Worm (Caenorhabditis elegans) whole organism, late embryonic: Measurements from ENCODE around the gene suox-1.

Experiments used
- C08G9.2 ChIP-seq: sonication (generic microtip); optimal IDR thresholded peaks from 2 replicates; lab custom pipeline; 2016; ENCODE audit warnings: mild to moderate bottlenecking, missing genetic modification characterization, moderate library complexity, missing compliant biosample characterization
- C38D4.7 ChIP-seq: fragments of 200-800 bp; sonication (Bioruptor generic); optimal IDR thresholded peaks from 2 replicates; lab custom pipeline; 2018; ENCODE audit warnings: mild to moderate bottlenecking, missing genetic modification characterization, moderate library complexity, missing compliant biosample characterization
- K02D7.2 ChIP-seq: sonication (generic microtip); optimal IDR thresholded peaks from 2 replicates; lab custom pipeline; 2017; ENCODE audit warnings: mild to moderate bottlenecking, missing genetic modification characterization, missing compliant biosample characterization
- K09A11.1 ChIP-seq: sonication (generic microtip); optimal IDR thresholded peaks from 2 replicates; lab custom pipeline; 2017; ENCODE audit warnings: antibody characterized with exemption, mild to moderate bottlenecking, missing genetic modification characterization, missing compliant biosample characterization; ENCODE audit not compliant: insufficient read depth
- ahr-1 ChIP-seq: sonication (generic microtip); optimal IDR thresholded peaks from 2 replicates; lab custom pipeline; 2016; ENCODE audit warnings: missing genetic modification characterization, missing compliant biosample characterization
- ceh-18 ChIP-seq: sonication (generic microtip); optimal IDR thresholded peaks from 2 replicates; lab custom pipeline; 2016; ENCODE audit warnings: missing genetic modification characterization, missing compliant biosample characterization
- ceh-19 ChIP-seq: fragments of 200-800 bp; sonication (Bioruptor generic); optimal IDR thresholded peaks from 2 replicates; lab custom pipeline; 2018; ENCODE audit warnings: mild to moderate bottlenecking, missing genetic modification characterization, missing compliant biosample characterization
- ceh-24 ChIP-seq: sonication (generic microtip); optimal IDR thresholded peaks from 2 replicates; lab custom pipeline; 2016; ENCODE audit warnings: mild to moderate bottlenecking, missing genetic modification characterization, missing compliant biosample characterization
- ceh-30 ChIP-seq: fragments of 150-350 bp; optimal IDR thresholded peaks from 2 replicates; lab custom pipeline; 2014; ENCODE audit warnings: missing biosample characterization, missing genetic modification characterization
- ceh-31 ChIP-seq: sonication (generic microtip); optimal IDR thresholded peaks from 2 replicates; lab custom pipeline; 2016; ENCODE audit warnings: missing genetic modification characterization, missing compliant biosample characterization
- ceh-34 ChIP-seq: sonication (generic microtip); optimal IDR thresholded peaks from 2 replicates; lab custom pipeline; 2016; ENCODE audit warnings: mild to moderate bottlenecking, missing genetic modification characterization, missing compliant biosample characterization
- ceh-45 ChIP-seq: fragments of 200-800 bp; sonication (Bioruptor generic); IDR thresholded peaks from 2 replicates; pipeline ENCODE4 v1.3.6; 2022; ENCODE audit warnings: missing genetic modification reagents, missing genetic modification characterization, missing compliant biosample characterization
- ceh-48 ChIP-seq: sonication (generic microtip); optimal IDR thresholded peaks from 2 replicates; lab custom pipeline; 2016; ENCODE audit warnings: missing genetic modification characterization, inconsistent platforms, missing compliant biosample characterization
- ceh-6 ChIP-seq: fragments of 200-800 bp; sonication (Bioruptor generic); optimal IDR thresholded peaks from 2 replicates; lab custom pipeline; 2018; ENCODE audit warnings: mild to moderate bottlenecking, missing genetic modification characterization, missing compliant biosample characterization
- ceh-9 ChIP-seq: sonication (generic microtip); optimal IDR thresholded peaks from 2 replicates; lab custom pipeline; 2016; ENCODE audit warnings: mild to moderate bottlenecking, missing genetic modification characterization, inconsistent platforms, missing compliant biosample characterization
- che-1 ChIP-seq: sonication (generic microtip); optimal IDR thresholded peaks from 2 replicates; lab custom pipeline; 2016; ENCODE audit warnings: mild to moderate bottlenecking, missing genetic modification characterization, missing compliant biosample characterization
- elt-2 ChIP-seq: sonication (generic microtip); optimal IDR thresholded peaks from 2 replicates; lab custom pipeline; 2016; ENCODE audit warnings: missing genetic modification reagents, missing genetic modification characterization, missing compliant biosample characterization
- elt-4 ChIP-seq: sonication (generic microtip); optimal IDR thresholded peaks from 2 replicates; lab custom pipeline; 2016; ENCODE audit warnings: missing genetic modification characterization, missing compliant biosample characterization
- ets-4 ChIP-seq: sonication (generic microtip); optimal IDR thresholded peaks from 2 replicates; lab custom pipeline; 2016; ENCODE audit warnings: missing genetic modification characterization, missing compliant biosample characterization
- eyg-1 ChIP-seq: sonication (generic microtip); optimal IDR thresholded peaks from 2 replicates; lab custom pipeline; 2016; ENCODE audit warnings: missing genotype, missing genetic modification characterization, missing compliant biosample characterization
- fkh-10 ChIP-seq: fragments of 150-350 bp; optimal IDR thresholded peaks from 2 replicates; lab custom pipeline; 2014; ENCODE audit warnings: missing biosample characterization, missing genetic modification reagents, missing genetic modification characterization
- fkh-6 ChIP-seq: sonication (generic microtip); optimal IDR thresholded peaks from 2 replicates; lab custom pipeline; 2016; ENCODE audit warnings: missing genetic modification characterization, missing compliant biosample characterization
- gmeb-2 ChIP-seq: sonication (generic microtip); optimal IDR thresholded peaks from 2 replicates; lab custom pipeline; 2016; ENCODE audit warnings: missing genetic modification characterization, inconsistent platforms, missing compliant biosample characterization
- hlh-8 ChIP-seq: sonication (generic microtip); optimal IDR thresholded peaks from 2 replicates; lab custom pipeline; 2016; ENCODE audit warnings: missing genotype, missing genetic modification characterization, missing compliant biosample characterization
- lim-6 ChIP-seq: sonication (generic microtip); optimal IDR thresholded peaks from 2 replicates; lab custom pipeline; 2016; ENCODE audit warnings: missing genetic modification characterization, missing compliant biosample characterization
- lin-11 ChIP-seq: fragments of 200-800 bp; sonication (Bioruptor generic); optimal IDR thresholded peaks from 2 replicates; lab custom pipeline; 2018; ENCODE audit warnings: mild to moderate bottlenecking, missing genetic modification characterization, missing compliant biosample characterization
- mec-3 ChIP-seq: sonication (generic microtip); optimal IDR thresholded peaks from 2 replicates; lab custom pipeline; 2016; ENCODE audit warnings: borderline replicate concordance, missing genetic modification characterization, missing compliant biosample characterization
- nhr-11 ChIP-seq: fragments of 150-350 bp; optimal IDR thresholded peaks from 2 replicates; lab custom pipeline; 2014; ENCODE audit warnings: missing biosample characterization, missing genetic modification characterization
- nhr-232 ChIP-seq: sonication (generic microtip); optimal IDR thresholded peaks from 2 replicates; lab custom pipeline; 2016; ENCODE audit warnings: missing genetic modification characterization, missing compliant biosample characterization
- npax-4 ChIP-seq: sonication (generic microtip); optimal IDR thresholded peaks from 2 replicates; lab custom pipeline; 2016; ENCODE audit warnings: missing genetic modification characterization, missing compliant biosample characterization
- odd-2 ChIP-seq: sonication (generic microtip); optimal IDR thresholded peaks from 2 replicates; lab custom pipeline; 2017; ENCODE audit warnings: antibody characterized with exemption, mild to moderate bottlenecking, missing genetic modification characterization, missing compliant biosample characterization
- pag-3 ChIP-seq: sonication (generic microtip); optimal IDR thresholded peaks from 2 replicates; lab custom pipeline; 2016; ENCODE audit warnings: missing compliant biosample characterization, missing genetic modification characterization, borderline replicate concordance
- pax-1 ChIP-seq: fragments of 150-350 bp; optimal IDR thresholded peaks from 2 replicates; lab custom pipeline; 2014; ENCODE audit warnings: missing biosample characterization, missing genetic modification characterization
- pha-2 ChIP-seq: sonication (generic microtip); optimal IDR thresholded peaks from 2 replicates; lab custom pipeline; 2017; ENCODE audit warnings: mild to moderate bottlenecking, missing genetic modification characterization, missing compliant biosample characterization
- pqm-1 ChIP-seq: sonication (generic microtip); optimal IDR thresholded peaks from 2 replicates; lab custom pipeline; 2016; ENCODE audit warnings: missing genetic modification characterization, missing compliant biosample characterization
- sdc-2 ChIP-seq: sonication (generic microtip); optimal IDR thresholded peaks from 2 replicates; lab custom pipeline; 2016; ENCODE audit warnings: missing genotype, missing genetic modification characterization, missing compliant biosample characterization
- sox-2 ChIP-seq: fragments of 200-800 bp; sonication (Bioruptor generic); IDR thresholded peaks from 2 replicates; pipeline ENCODE4 v1.3.6; 2022; ENCODE audit warnings: missing genetic modification reagents, missing genetic modification characterization, missing compliant biosample characterization
- tbx-2 ChIP-seq: sonication (generic microtip); optimal IDR thresholded peaks from 2 replicates; lab custom pipeline; 2016; ENCODE audit warnings: missing genetic modification characterization, missing compliant biosample characterization
- ttx-3 ChIP-seq: sonication (generic microtip); optimal IDR thresholded peaks from 2 replicates; lab custom pipeline; 2016; ENCODE audit warnings: missing genetic modification reagents, missing genetic modification characterization, missing compliant biosample characterization
- unc-3 ChIP-seq, 2 experiments: fragments of 200-800 bp in 1 of 2; sonication (Bioruptor generic) in 1 of 2; sonication (generic microtip) in 1 of 2; conservative IDR thresholded peaks in 1 of 2; optimal IDR thresholded peaks in 1 of 2; 2 replicates each; pipeline versions ENCODE4 v1.3.6 to Lab custom; 2016 to 2022; ENCODE audit warnings: missing compliant biosample characterization in 2 of 2, missing genetic modification characterization in 2 of 2, missing genetic modification reagents in 1 of 2
- unc-42 ChIP-seq: sonication (generic microtip); optimal IDR thresholded peaks from 2 replicates; lab custom pipeline; 2016; ENCODE audit warnings: missing genotype, missing genetic modification characterization, missing compliant biosample characterization
- unc-55 ChIP-seq: sonication (generic microtip); optimal IDR thresholded peaks from 2 replicates; lab custom pipeline; 2017; ENCODE audit warnings: missing biosample characterization, missing genetic modification reagents, missing genetic modification characterization
- zip-5 ChIP-seq: sonication (generic microtip); optimal IDR thresholded peaks from 2 replicates; lab custom pipeline; 2016; ENCODE audit warnings: missing genetic modification characterization, missing compliant biosample characterization
- ztf-16 ChIP-seq: sonication (generic microtip); optimal IDR thresholded peaks from 2 replicates; lab custom pipeline; 2017; ENCODE audit warnings: missing genetic modification characterization, missing compliant biosample characterization

Gene suox-1

ce11 chrX:15493322-15493721 is 4.0 kb upstream of the suox-1 start, which contains the start of gene gob-1:
Gene gob-1, plus strand, starts transcription at chrX:15493602.
- no peak for TF ChIP-seq nhr-232 (tag; lab: Kevin White, UChicago)
- TF ChIP-seq fkh-10 (GFP tag; lab: Kevin White, UChicago): no peak
- no peak for TF ChIP-seq hlh-8 (tag; lab: Kevin White, UChicago)
- no peak for TF ChIP-seq pqm-1
- TF ChIP-seq odd-2 (tag; lab: Kevin White, UChicago): no peak
- no peak for TF ChIP-seq ceh-34 (tag; lab: Kevin White, UChicago)
- TF ChIP-seq lim-6: no peak
- no peak for TF ChIP-seq elt-4 (tag; lab: Kevin White, UChicago)
- no peak for TF ChIP-seq eyg-1
- no peak for TF ChIP-seq ceh-24 (tag; lab: Kevin White, UChicago)
- no peak for TF ChIP-seq gmeb-2 (tag; lab: Kevin White, UChicago)
- no peak for TF ChIP-seq fkh-6
- no peak for TF ChIP-seq unc-55 (GFP tag; lab: Kevin White, UChicago)
- no peak for TF ChIP-seq ceh-30 (tag; lab: Kevin White, UChicago)
- TF ChIP-seq sdc-2 (tag; lab: Kevin White, UChicago): no peak

- no peak for TF ChIP-seq unc-3 (GFP tag; conservative IDR thresholded peaks at IDR 0.05; lab: Robert Waterston, UW)
- no peak for TF ChIP-seq unc-3 (tag; optimal IDR thresholded peaks at IDR 0.05; lab: Kevin White, UChicago)
- no peak for TF ChIP-seq ceh-34 (tag; lab: Kevin White, UChicago)
- TF ChIP-seq ceh-19: no peak
- TF ChIP-seq K09A11.1 (tag; lab: Kevin White, UChicago): no peak
- TF ChIP-seq ceh-18 (tag; lab: Kevin White, UChicago): no peak
- TF ChIP-seq C38D4.7 (GFP tag; lab: Kevin White, UChicago): no peak
- TF ChIP-seq ceh-31: no peak
- TF ChIP-seq unc-42: no peak
- no peak for TF ChIP-seq odd-2 (tag; lab: Kevin White, UChicago)
- no peak for TF ChIP-seq ceh-48 (tag; lab: Kevin White, UChicago)
- TF ChIP-seq ttx-3 (tag; lab: Kevin White, UChicago): no peak
- TF ChIP-seq fkh-10 (GFP tag; lab: Kevin White, UChicago): no peak
- TF ChIP-seq lin-11: no peak
- no peak for TF ChIP-seq che-1 (tag; lab: Kevin White, UChicago)
Observed at ce11 chrX:15494154-15494553, 3.2 kb upstream of the suox-1 start.

- TF ChIP-seq ceh-34 (tag; lab: Kevin White, UChicago): no peak
- no peak for TF ChIP-seq elt-2 (tag; lab: Kevin White, UChicago)
- no peak for TF ChIP-seq ceh-18 (tag; lab: Kevin White, UChicago)
- no peak for TF ChIP-seq mec-3 (tag; lab: Kevin White, UChicago)
- no peak for TF ChIP-seq ets-4
- TF ChIP-seq unc-42: no peak
- no peak for TF ChIP-seq nhr-11 (tag; lab: Kevin White, UChicago)
- no peak for TF ChIP-seq gmeb-2 (tag; lab: Kevin White, UChicago)
- TF ChIP-seq ceh-9 (tag; lab: Kevin White, UChicago): no peak
- TF ChIP-seq che-1 (tag; lab: Kevin White, UChicago): no peak
- no peak for TF ChIP-seq odd-2 (tag; lab: Kevin White, UChicago)
- no peak for TF ChIP-seq ceh-6
- TF ChIP-seq K02D7.2 (tag; lab: Kevin White, UChicago): no peak
- TF ChIP-seq ceh-24 (tag; lab: Kevin White, UChicago): no peak
- no peak for TF ChIP-seq ceh-48 (tag; lab: Kevin White, UChicago)
- TF ChIP-seq sdc-2 (tag; lab: Kevin White, UChicago): no peak
- TF ChIP-seq pqm-1: no peak
- TF ChIP-seq sox-2: no peak
- TF ChIP-seq, all 69 proteins: peak for 0
Observed at ce11 chrX:15502455-15503174, 5.3 kb downstream of the suox-1 start, which contains the start of gene H13N06.7. Gene H13N06.7, plus strand, starts transcription at chrX:15503124.

ce11 chrX:15504795-15505194 is 7.4 kb downstream of the suox-1 start, which contains the start of gene tbh-1:
Gene tbh-1, minus strand, starts transcription at chrX:15504895.
- TF ChIP-seq ceh-30 (tag; lab: Kevin White, UChicago): no peak
- no peak for TF ChIP-seq C08G9.2 (tag; lab: Kevin White, UChicago)
- no peak for TF ChIP-seq pha-2 (tag; lab: Kevin White, UChicago)
- no peak for TF ChIP-seq zip-5 (tag; lab: Kevin White, UChicago)
- TF ChIP-seq sdc-2 (tag; lab: Kevin White, UChicago): no peak
- TF ChIP-seq ceh-45 (GFP tag; lab: Robert Waterston, UW): no peak
- TF ChIP-seq pag-3 (tag; lab: Kevin White, UChicago): no peak
- no peak for TF ChIP-seq ceh-9 (tag; lab: Kevin White, UChicago)
- TF ChIP-seq ahr-1 (tag; lab: Kevin White, UChicago): no peak
- TF ChIP-seq pax-1 (tag; lab: Kevin White, UChicago): no peak
- TF ChIP-seq tbx-2 (tag; lab: Kevin White, UChicago): no peak
- no peak for TF ChIP-seq ztf-16 (tag; lab: Kevin White, UChicago)
- TF ChIP-seq ceh-19: no peak
- TF ChIP-seq npax-4 (tag; lab: Kevin White, UChicago): no peak
- no peak for TF ChIP-seq nhr-232 (tag; lab: Kevin White, UChicago)
- TF ChIP-seq ceh-34 (tag; lab: Kevin White, UChicago): no peak
- no peak for TF ChIP-seq ttx-3 (tag; lab: Kevin White, UChicago)
- TF ChIP-seq pqm-1: no peak
- TF ChIP-seq, all 69 proteins: peak for 0
